Worm (Caenorhabditis elegans) whole organism, L4 larva: ENCODE data around the gene R02E12.4.
A peak's percentile ranks its signal among the peaks of the same experiment; 100 is the strongest.

ENCODE experiments used
- F44E2.7 ChIP-seq: fragments of 200-800 bp; sonication (Bioruptor generic); IDR thresholded peaks from 2 replicates; pipeline ENCODE4 v2.1.2; 2022; ENCODE audit warnings: missing genetic modification characterization, missing compliant biosample characterization
- T20F7.1 ChIP-seq: fragments of 200-800 bp; sonication (Bioruptor generic); optimal IDR thresholded peaks from 2 replicates; lab custom pipeline; 2018; ENCODE audit warnings: mild to moderate bottlenecking, missing genetic modification characterization, missing compliant biosample characterization
- Y48G9A.11 ChIP-seq: fragments of 200-800 bp; sonication (Bioruptor generic); IDR thresholded peaks from 2 replicates; pipeline ENCODE4 v1.3.6; 2022; ENCODE audit warnings: missing genetic modification reagents, missing genetic modification characterization, missing compliant biosample characterization
- aly-2 ChIP-seq: sonication (generic microtip); optimal IDR thresholded peaks from 2 replicates; lab custom pipeline; 2018; ENCODE audit warnings: missing biosample characterization, missing genetic modification characterization
- ceh-20 ChIP-seq: fragments of 200-800 bp; sonication (Bioruptor generic); IDR thresholded peaks from 2 replicates; pipeline ENCODE4 v1.3.6; 2022; ENCODE audit warnings: missing genetic modification reagents, missing genetic modification characterization, missing compliant biosample characterization
- ceh-32 ChIP-seq: sonication (generic microtip); optimal IDR thresholded peaks from 2 replicates; lab custom pipeline; 2016; ENCODE audit warnings: mild to moderate bottlenecking, missing genetic modification characterization, missing compliant biosample characterization; ENCODE audit not compliant: poor library complexity
- ceh-62 ChIP-seq: sonication (generic microtip); optimal IDR thresholded peaks from 2 replicates; lab custom pipeline; 2017; ENCODE audit warnings: missing biosample characterization, missing genetic modification characterization
- cey-2 ChIP-seq: sonication (generic microtip); optimal IDR thresholded peaks from 3 replicates; lab custom pipeline; 2017; ENCODE audit warnings: missing genetic modification characterization, mild to moderate bottlenecking, missing compliant biosample characterization, antibody characterized with exemption, borderline replicate concordance; ENCODE audit not compliant: insufficient read depth
- daf-8 ChIP-seq: fragments of 200-800 bp; sonication (Bioruptor generic); IDR thresholded peaks from 2 replicates; pipeline ENCODE4 v1.3.6; 2022; ENCODE audit warnings: missing genetic modification characterization, missing compliant biosample characterization
- dmd-6 ChIP-seq: fragments of 200-800 bp; sonication (Bioruptor generic); IDR thresholded peaks from 2 replicates; pipeline ENCODE4 v1.3.6; 2022; ENCODE audit warnings: missing genetic modification reagents, missing genetic modification characterization, missing compliant biosample characterization
- egl-27 ChIP-seq: sonication (generic microtip); optimal IDR thresholded peaks from 3 replicates; lab custom pipeline; 2017; ENCODE audit warnings: missing biosample characterization, missing genetic modification reagents, missing genetic modification characterization
- egl-43 ChIP-seq: fragments of 200-800 bp; sonication (Bioruptor generic); IDR thresholded peaks from 2 replicates; pipeline ENCODE4 v1.3.6; 2022; ENCODE audit warnings: missing genetic modification reagents, missing genetic modification characterization, missing compliant biosample characterization
- fkh-10 ChIP-seq: fragments of 150-350 bp; optimal IDR thresholded peaks from 2 replicates; lab custom pipeline; 2014; ENCODE audit warnings: missing biosample characterization, missing genetic modification reagents, missing genetic modification characterization
- hlh-30 ChIP-seq: sonication (generic microtip); optimal IDR thresholded peaks from 2 replicates; lab custom pipeline; 2017; ENCODE audit warnings: antibody characterized with exemption, mild to moderate bottlenecking, missing genetic modification characterization, missing compliant biosample characterization; ENCODE audit not compliant: insufficient read depth
- hmg-1.1 ChIP-seq: fragments of 200-800 bp; sonication (Bioruptor generic); IDR thresholded peaks from 2 replicates; pipeline ENCODE4 v1.3.6; 2022; ENCODE audit warnings: missing genetic modification reagents, missing genetic modification characterization, missing compliant biosample characterization
- jun-1 ChIP-seq: fragments of 150-350 bp; optimal IDR thresholded peaks from 2 replicates; lab custom pipeline; 2014; ENCODE audit warnings: missing biosample characterization, missing genetic modification reagents, missing genetic modification characterization
- lin-1 ChIP-seq: fragments of 200-800 bp; sonication (Bioruptor generic); IDR thresholded peaks from 2 replicates; pipeline ENCODE4 v1.3.6; 2022; ENCODE audit warnings: missing genetic modification reagents, missing genetic modification characterization, missing compliant biosample characterization
- lin-39 ChIP-seq: fragments of 150-350 bp; optimal IDR thresholded peaks from 2 replicates; lab custom pipeline; 2014; ENCODE audit warnings: missing biosample characterization, missing genetic modification reagents, missing genetic modification characterization
- lsy-2 ChIP-seq, 2 experiments: fragments of 150-350 bp in 1 of 2; sonication (generic microtip) in 1 of 2; optimal IDR thresholded peaks; 2 replicates each; lab custom pipeline; 2014 to 2017; ENCODE audit warnings: missing biosample characterization in 2 of 2, missing genetic modification characterization in 2 of 2
- madf-9 ChIP-seq: fragments of 200-800 bp; sonication (Bioruptor generic); conservative IDR thresholded peaks from 2 replicates; pipeline ENCODE4 v1.3.6; 2022; ENCODE audit warnings: missing genetic modification reagents, missing genetic modification characterization, missing compliant biosample characterization
- mdt-29 ChIP-seq: fragments of 200-800 bp; sonication (Bioruptor generic); IDR thresholded peaks from 2 replicates; pipeline ENCODE4 v1.3.6; 2022; ENCODE audit warnings: missing genetic modification reagents, missing genetic modification characterization, missing compliant biosample characterization
- mep-1 ChIP-seq: fragments of 150-350 bp; sonication (generic microtip); optimal IDR thresholded peaks from 3 replicates; lab custom pipeline; 2014; ENCODE audit warnings: missing biosample characterization, missing genetic modification characterization
- mes-2 ChIP-seq: sonication (generic microtip); optimal IDR thresholded peaks from 2 replicates; lab custom pipeline; 2016; ENCODE audit warnings: missing genotype, mild to moderate bottlenecking, missing genetic modification characterization, missing compliant biosample characterization; ENCODE audit not compliant: poor library complexity, severe bottlenecking
- nhr-10 ChIP-seq: fragments of 150-350 bp; optimal IDR thresholded peaks from 2 replicates; lab custom pipeline; 2014; ENCODE audit warnings: missing biosample characterization, missing genetic modification characterization
- nhr-102 ChIP-seq: sonication (generic microtip); optimal IDR thresholded peaks from 2 replicates; lab custom pipeline; 2016; ENCODE audit warnings: mild to moderate bottlenecking, missing genetic modification characterization, moderate library complexity, missing compliant biosample characterization
- nhr-11 ChIP-seq: fragments of 150-350 bp; optimal IDR thresholded peaks from 2 replicates; lab custom pipeline; 2014; ENCODE audit warnings: missing biosample characterization, missing genetic modification characterization
- nhr-25 ChIP-seq: sonication (generic microtip); optimal IDR thresholded peaks from 2 replicates; lab custom pipeline; 2017; ENCODE audit warnings: missing genetic modification characterization, mild to moderate bottlenecking, missing compliant biosample characterization, antibody characterized with exemption, moderate library complexity, borderline replicate concordance; ENCODE audit not compliant: insufficient read depth
- nhr-28 ChIP-seq: fragments of 150-350 bp; optimal IDR thresholded peaks from 2 replicates; lab custom pipeline; 2014; ENCODE audit warnings: missing biosample characterization, missing genetic modification characterization
- nhr-48 ChIP-seq: sonication (generic microtip); optimal IDR thresholded peaks from 2 replicates; lab custom pipeline; 2016; ENCODE audit warnings: mild to moderate bottlenecking, missing genetic modification characterization, missing compliant biosample characterization
- nhr-77 ChIP-seq: fragments of 150-350 bp; optimal IDR thresholded peaks from 2 replicates; lab custom pipeline; 2014; ENCODE audit warnings: missing biosample characterization, missing genetic modification characterization
- pha-4 ChIP-seq, 2 experiments: fragments of 150-350 bp in 1 of 2; fragments of 200-800 bp in 1 of 2; sonication (Bioruptor generic) in 1 of 2; IDR thresholded peaks in 1 of 2; optimal IDR thresholded peaks in 1 of 2; 2 replicates each; pipeline versions ENCODE4 v1.3.6 to Lab custom; 2014 to 2022; ENCODE audit warnings: missing genetic modification characterization in 2 of 2, missing genetic modification reagents in 2 of 2, missing biosample characterization in 1 of 2, missing compliant biosample characterization in 1 of 2
- php-3 ChIP-seq: fragments of 200-800 bp; sonication (Bioruptor generic); IDR thresholded peaks from 2 replicates; pipeline ENCODE4 v1.3.6; 2022; ENCODE audit warnings: missing genetic modification reagents, missing genetic modification characterization, missing compliant biosample characterization
- saeg-2 ChIP-seq: fragments of 200-800 bp; sonication (Bioruptor generic); IDR thresholded peaks from 2 replicates; pipeline ENCODE4 v1.3.6; 2022; ENCODE audit warnings: missing genetic modification reagents, missing genetic modification characterization, missing compliant biosample characterization
- set-16 ChIP-seq: fragments of 200-800 bp; sonication (Bioruptor generic); IDR thresholded peaks from 2 replicates; pipeline ENCODE4 v1.3.6; 2022; ENCODE audit warnings: missing genetic modification reagents, missing genetic modification characterization, missing compliant biosample characterization
- snpc-1.2 ChIP-seq: fragments of 200-800 bp; sonication (Bioruptor generic); IDR thresholded peaks from 2 replicates; pipeline ENCODE4 v1.3.6; 2022; ENCODE audit warnings: missing genetic modification reagents, missing genetic modification characterization, missing compliant biosample characterization
- snpc-4 ChIP-seq: fragments of 150-350 bp; optimal IDR thresholded peaks from 2 replicates; lab custom pipeline; 2014; ENCODE audit warnings: missing biosample characterization, missing genetic modification characterization
- spr-1 ChIP-seq: sonication (generic microtip); optimal IDR thresholded peaks from 2 replicates; lab custom pipeline; 2016; ENCODE audit warnings: mild to moderate bottlenecking, missing genetic modification characterization, missing compliant biosample characterization
- tra-1 ChIP-seq: fragments of 200-800 bp; sonication (Bioruptor generic); IDR thresholded peaks from 2 replicates; pipeline ENCODE4 v1.3.6; 2022; ENCODE audit warnings: missing genetic modification reagents, missing genetic modification characterization, missing compliant biosample characterization
- unc-130 ChIP-seq: sonication (generic microtip); optimal IDR thresholded peaks from 2 replicates; lab custom pipeline; 2016; ENCODE audit warnings: missing genetic modification reagents, missing genetic modification characterization, missing compliant biosample characterization
- unc-62 ChIP-seq, 3 experiments: fragments of 150-350 bp in 1 of 3; sonication (generic microtip); optimal IDR thresholded peaks in 2 of 3; peaks in 1 of 3; 1 replicate in 1 of 3; 2 replicates in 2 of 3; lab custom pipeline; 2014 to 2017; ENCODE audit warnings: missing biosample characterization in 3 of 3, missing genetic modification characterization in 3 of 3, missing genetic modification reagents in 3 of 3, missing genotype in 1 of 3
- zfp-2 ChIP-seq: sonication (generic microtip); optimal IDR thresholded peaks from 2 replicates; lab custom pipeline; 2016; ENCODE audit warnings: mild to moderate bottlenecking, missing genetic modification characterization, missing compliant biosample characterization
- zip-11 ChIP-seq: fragments of 200-800 bp; sonication (Bioruptor generic); IDR thresholded peaks from 2 replicates; pipeline ENCODE4 v1.3.6; 2022; ENCODE audit warnings: missing genetic modification characterization, missing compliant biosample characterization

Gene R02E12.4

ce11 chrX:3997040-3997439, 8.1 kb upstream of the R02E12.4 start, which contains the start of gene R02E12.5:
R02E12.5 (plus strand) TSS chrX:3997340.
- TF ChIP-seq mep-1 (tag; lab: Kevin White, UChicago) (no peak), nhr-77 (tag; lab: Kevin White, UChicago) (no peak), unc-62 (GFP tag; optimal IDR thresholded peaks at IDR 0.05 in 1 of 2; lab: Kevin White, UChicago) (peak in 1 of 2 experiments; percentile 0), unc-62 (tag; optimal IDR thresholded peaks at IDR 0.05; lab: Kevin White, UChicago) (no peak)

ce11 chrX:4003220-4003619, 1.9 kb upstream of the R02E12.4 start, which contains the start of gene R02E12.12:
R02E12.12 (plus strand) TSS chrX:4003520.
- no peak for TF ChIP-seq spr-1 (tag; lab: Kevin White, UChicago)
- TF ChIP-seq cey-2 (tag; lab: Kevin White, UChicago) = no peak
- no peak for TF ChIP-seq madf-9 (GFP tag; lab: Robert Waterston, UW)
- TF ChIP-seq mep-1 (tag; lab: Kevin White, UChicago) = no peak
- no peak for TF ChIP-seq unc-130 (GFP tag; lab: Kevin White, UChicago)
- no peak for TF ChIP-seq daf-8 (GFP tag; lab: Robert Waterston, UW)
- no peak for TF ChIP-seq nhr-11 (tag; lab: Kevin White, UChicago)
- no peak for TF ChIP-seq T20F7.1 (GFP tag; lab: Kevin White, UChicago)
- no peak for TF ChIP-seq hlh-30 (tag; lab: Kevin White, UChicago)
- TF ChIP-seq saeg-2 = no peak

- TF ChIP-seq unc-62 (GFP tag; optimal IDR thresholded peaks at IDR 0.05 in 1 of 2; lab: Kevin White, UChicago) (peak in 1 of 2 experiments; percentile 95), unc-62 (tag; optimal IDR thresholded peaks at IDR 0.05; lab: Kevin White, UChicago) (no peak), Y48G9A.11 (no peak)
These were observed 1.9 kb downstream of the R02E12.4 start for ce11 chrX:4006966-4007365.

ce11 chrX:4007724-4008123, 2.6 kb downstream of the R02E12.4 start:
- no peak for TF ChIP-seq set-16 (GFP tag; lab: Robert Waterston, UW)
- TF ChIP-seq lin-39 (tag; lab: Kevin White, UChicago) = no peak
- no peak for TF ChIP-seq mdt-29 (GFP tag; lab: Robert Waterston, UW)
- no peak for TF ChIP-seq snpc-1.2 (GFP tag; lab: Robert Waterston, UW)
- peak; percentile 92 for TF ChIP-seq nhr-28
- TF ChIP-seq nhr-10 (tag; lab: Kevin White, UChicago) = peak; percentile 61
- no peak for TF ChIP-seq egl-43 (GFP tag; lab: Robert Waterston, UW)
- TF ChIP-seq zfp-2 (tag; lab: Kevin White, UChicago) = no peak
- TF ChIP-seq lin-1 = peak; percentile 49
- peak; percentile 78 for TF ChIP-seq nhr-48 (tag; lab: Kevin White, UChicago)
- no peak for TF ChIP-seq jun-1
- TF ChIP-seq dmd-6 (GFP tag; lab: Robert Waterston, UW) = peak; percentile 90
- TF ChIP-seq zip-11 (GFP tag; lab: Robert Waterston, UW) = no peak
- peak; percentile 49 for TF ChIP-seq spr-1 (tag; lab: Kevin White, UChicago)
- TF ChIP-seq fkh-10 (GFP tag; lab: Kevin White, UChicago) = no peak
- peak in 1 of 2 experiments; percentile 59 for TF ChIP-seq lsy-2 (tag; optimal IDR thresholded peaks at IDR 0.05; lab: Kevin White, UChicago)
- TF ChIP-seq nhr-102 (tag; lab: Kevin White, UChicago) = peak; percentile 85
- 0 out of 2 replicates have a peak, but pooled peaks have one; percentile 20 for TF ChIP-seq pha-4 (GFP tag; IDR thresholded peaks at IDR 0.05; lab: Robert Waterston, UW)
- TF ChIP-seq pha-4 (tag; optimal IDR thresholded peaks at IDR 0.05; lab: Kevin White, UChicago) = no peak
- TF ChIP-seq F44E2.7 (GFP tag; lab: Robert Waterston, UW) = no peak
- TF ChIP-seq aly-2 (tag; lab: Kevin White, UChicago) = no peak
- peak; percentile 79 for TF ChIP-seq ceh-20 (GFP tag; lab: Robert Waterston, UW)
- no peak for TF ChIP-seq egl-27 (tag; lab: Kevin White, UChicago)
- peak; percentile 87 for TF ChIP-seq tra-1 (GFP tag; lab: Robert Waterston, UW)
- no peak for TF ChIP-seq snpc-4
- peak; percentile 69 for TF ChIP-seq php-3 (GFP tag; lab: Robert Waterston, UW)
- no peak for TF ChIP-seq ceh-62 (tag; lab: Kevin White, UChicago)
- no peak for TF ChIP-seq hmg-1.1 (GFP tag; lab: Robert Waterston, UW)
- peak; percentile 64 for TF ChIP-seq mes-2 (tag; lab: Kevin White, UChicago)
- no peak for TF ChIP-seq nhr-25 (tag; lab: Kevin White, UChicago)
- no peak for TF ChIP-seq ceh-32 (tag; lab: Kevin White, UChicago)
- TF ChIP-seq nhr-77 (tag; lab: Kevin White, UChicago) = peak; percentile 89
- peak; percentile 76 for TF ChIP-seq T20F7.1 (GFP tag; lab: Kevin White, UChicago)
- TF ChIP-seq hlh-30 (tag; lab: Kevin White, UChicago) = peak; percentile 64
